Fruit fly (Drosophila melanogaster) whole organism, adult: ENCODE measurements around the gene CG9926.
A peak's percentile ranks its signal among the peaks of the same experiment; 100 is the strongest.

Experiments used
- CG11617 ChIP-seq: fragments of 200-800 bp; sonication (Bioruptor generic); optimal IDR thresholded peaks from 2 replicates; lab custom pipeline; 2017; ENCODE audit warnings: mild to moderate bottlenecking, missing biosample characterization, missing genetic modification reagents, missing genetic modification characterization
- CG12768 ChIP-seq: fragments of 200-800 bp; sonication (Bioruptor generic); optimal IDR thresholded peaks from 2 replicates; lab custom pipeline; 2017; ENCODE audit warnings: missing biosample characterization, missing genetic modification characterization, mild to moderate bottlenecking, moderate library complexity, missing genetic modification reagents
- CG14711 ChIP-seq: fragments of 200-800 bp; sonication (Bioruptor generic); optimal IDR thresholded peaks from 2 replicates; lab custom pipeline; 2018; ENCODE audit warnings: missing biosample characterization, mild to moderate bottlenecking, missing genetic modification characterization, moderate library complexity
- CG1620 ChIP-seq: fragments of 200-800 bp; sonication (Bioruptor generic); optimal IDR thresholded peaks from 2 replicates; lab custom pipeline; 2016; ENCODE audit warnings: missing biosample characterization, missing genetic modification characterization
- CG33017 ChIP-seq: fragments of 200-800 bp; sonication (Bioruptor generic); optimal IDR thresholded peaks from 2 replicates; lab custom pipeline; 2018; ENCODE audit warnings: missing biosample characterization, mild to moderate bottlenecking, missing genetic modification characterization, moderate library complexity
- CG5204 ChIP-seq: fragments of 200-800 bp; sonication (Bioruptor generic); optimal IDR thresholded peaks from 2 replicates; lab custom pipeline; 2016; ENCODE audit warnings: missing biosample characterization, missing genetic modification characterization
- CG7045 ChIP-seq: fragments of 200-800 bp; sonication (Bioruptor generic); optimal IDR thresholded peaks from 2 replicates; lab custom pipeline; 2017; ENCODE audit warnings: missing biosample characterization, mild to moderate bottlenecking, missing genetic modification characterization
- CG7101 ChIP-seq: fragments of 200-800 bp; sonication (Bioruptor generic); optimal IDR thresholded peaks from 2 replicates; lab custom pipeline; 2018; ENCODE audit warnings: missing biosample characterization, mild to moderate bottlenecking, missing genetic modification characterization, moderate library complexity
- Clk ChIP-seq: fragments of 200-800 bp; sonication (Bioruptor generic); optimal IDR thresholded peaks from 2 replicates; lab custom pipeline; 2017; ENCODE audit warnings: missing biosample characterization, missing genetic modification characterization
- Crg-1 ChIP-seq: fragments of 200-800 bp; sonication (Bioruptor generic); optimal IDR thresholded peaks from 2 replicates; lab custom pipeline; 2016; ENCODE audit warnings: missing biosample characterization, missing genetic modification characterization
- Hr96 ChIP-seq: fragments of 200-800 bp; sonication (Bioruptor generic); optimal IDR thresholded peaks from 2 replicates; lab custom pipeline; 2016; ENCODE audit warnings: missing biosample characterization, missing genetic modification characterization
- Mnt ChIP-seq: fragments of 200-800 bp; sonication (Bioruptor generic); optimal IDR thresholded peaks from 2 replicates; lab custom pipeline; 2016; ENCODE audit warnings: missing biosample characterization, mild to moderate bottlenecking, missing genetic modification characterization
- bab1 ChIP-seq: fragments of 200-800 bp; sonication (Bioruptor generic); optimal IDR thresholded peaks from 3 replicates; lab custom pipeline; 2019; ENCODE audit warnings: missing biosample characterization, mild to moderate bottlenecking, missing genetic modification characterization, moderate library complexity
- cic ChIP-seq: fragments of 200-800 bp; sonication (Bioruptor generic); optimal IDR thresholded peaks from 2 replicates; lab custom pipeline; 2017; ENCODE audit warnings: missing biosample characterization, mild to moderate bottlenecking, missing genetic modification characterization, moderate library complexity
- cnc ChIP-seq, 2 experiments: fragments of >200 bp; optimal IDR thresholded peaks; 2 replicates each; lab custom pipeline; 2017
- kay ChIP-seq: fragments of 200-800 bp; sonication (Bioruptor generic); peaks from one replicate; lab custom pipeline; 2016; ENCODE audit warnings: missing biosample characterization, missing genetic modification characterization, borderline replicate concordance
- ovo ChIP-seq: fragments of 200-800 bp; sonication (Bioruptor generic); optimal IDR thresholded peaks from 2 replicates; lab custom pipeline; 2016; ENCODE audit warnings: missing biosample characterization, missing genetic modification characterization
- pad ChIP-seq: fragments of 200-800 bp; sonication (Bioruptor generic); optimal IDR thresholded peaks from 3 replicates; lab custom pipeline; 2017; ENCODE audit warnings: missing biosample characterization, missing genetic modification characterization, mild to moderate bottlenecking, moderate library complexity, missing genetic modification reagents
- tj ChIP-seq: fragments of 200-800 bp; sonication (Bioruptor generic); optimal IDR thresholded peaks from 3 replicates; lab custom pipeline; 2017; ENCODE audit warnings: missing biosample characterization, mild to moderate bottlenecking, missing genetic modification characterization, moderate library complexity
- toe ChIP-seq: fragments of 200-800 bp; sonication (Bioruptor generic); optimal IDR thresholded peaks from 2 replicates; lab custom pipeline; 2016; ENCODE audit warnings: missing biosample characterization, missing genetic modification characterization

The CG9926 gene

dm6 chr3R:13990109-13990508, 39.2 kb upstream of the CG9926 start:
- TF ChIP-seq CG5204 (GFP tag; lab: Kevin White, UChicago) (no peak), CG1620 (no peak), toe (no peak), tj (GFP tag; lab: Kevin White, UChicago) (no peak), CG7045 (GFP tag; lab: Kevin White, UChicago) (no peak), kay (GFP tag; lab: Kevin White, UChicago) (no peak), cnc (optimal IDR thresholded peaks at IDR 0.05; lab: Kevin White, UChicago) (no peak)

- TF ChIP-seq CG5204 (GFP tag; lab: Kevin White, UChicago), result no peak
- TF ChIP-seq Mnt, result no peak
- TF ChIP-seq CG7045 (GFP tag; lab: Kevin White, UChicago), result no peak
- no peak for TF ChIP-seq ovo
- no peak for TF ChIP-seq CG14711
- no peak for TF ChIP-seq CG12768 (GFP tag; lab: Kevin White, UChicago)
- no peak for TF ChIP-seq Clk (GFP tag; lab: Kevin White, UChicago)
- no peak for TF ChIP-seq kay (GFP tag; lab: Kevin White, UChicago)
- no peak for TF ChIP-seq CG7101
- TF ChIP-seq bab1 (GFP tag; lab: Kevin White, UChicago), result no peak
- TF ChIP-seq cic, result no peak
Measured at dm6 chr3R:13989453-13989852, 38.5 kb upstream of the CG9926 start.

- TF ChIP-seq pad (GFP tag; lab: Kevin White, UChicago) (no peak), CG5204 (GFP tag; lab: Kevin White, UChicago) (no peak), CG7045 (GFP tag; lab: Kevin White, UChicago) (no peak), CG12768 (GFP tag; lab: Kevin White, UChicago) (no peak), CG11617 (GFP tag; lab: Kevin White, UChicago) (no peak), Clk (GFP tag; lab: Kevin White, UChicago) (no peak), kay (GFP tag; lab: Kevin White, UChicago) (no peak), bab1 (GFP tag; lab: Kevin White, UChicago) (no peak)
Measured at dm6 chr3R:13988923-13989436, 38.0 kb upstream of the CG9926 start.

dm6 chr3R:13986648-13987047, 35.7 kb upstream of the CG9926 start:
- TF ChIP-seq Mnt (no peak), kay (GFP tag; lab: Kevin White, UChicago) (peak; percentile 57)

DNA sequence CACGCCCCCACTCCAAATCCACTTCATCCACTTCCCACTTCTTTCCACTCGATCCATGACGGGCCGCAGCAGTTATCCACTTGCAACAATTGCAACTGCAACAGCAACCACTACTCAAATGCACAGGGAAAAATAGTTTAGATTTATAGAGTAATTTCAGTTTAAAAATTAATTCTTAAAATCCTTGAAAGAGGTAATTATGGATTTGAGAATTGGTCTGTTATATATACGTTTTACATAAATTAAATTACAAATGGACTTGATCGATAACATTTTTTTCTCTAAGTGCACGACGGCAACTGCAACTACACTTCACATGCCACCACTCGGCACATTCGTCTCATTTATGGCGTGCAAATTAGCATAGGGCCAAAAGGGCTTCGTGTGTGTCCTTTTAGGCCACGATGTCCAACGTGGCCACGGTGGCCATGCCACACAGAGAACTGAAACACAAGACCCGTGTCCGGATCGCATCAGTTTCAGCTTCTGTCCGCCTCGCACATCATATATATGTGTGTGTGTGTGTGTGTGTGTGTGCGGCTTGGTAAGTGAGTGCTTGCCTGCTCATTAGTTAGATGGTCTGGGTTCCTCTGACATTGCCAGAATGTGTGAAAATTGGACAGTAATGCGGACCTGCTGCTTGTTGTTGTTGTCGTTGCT, 34.1 kb upstream of the CG9926 start:
- TF ChIP-seq Hr96 (GFP tag; lab: Kevin White, UChicago) (no peak), CG7101 (peak; percentile 61), CG12768 (GFP tag; lab: Kevin White, UChicago) (peak; percentile 14), CG11617 (GFP tag; lab: Kevin White, UChicago) (no peak), CG33017 (tag; lab: Kevin White, UChicago) (peak; percentile 9), CG7045 (GFP tag; lab: Kevin White, UChicago) (peak; percentile 18), CG14711 (peak; percentile 23)

DNA sequence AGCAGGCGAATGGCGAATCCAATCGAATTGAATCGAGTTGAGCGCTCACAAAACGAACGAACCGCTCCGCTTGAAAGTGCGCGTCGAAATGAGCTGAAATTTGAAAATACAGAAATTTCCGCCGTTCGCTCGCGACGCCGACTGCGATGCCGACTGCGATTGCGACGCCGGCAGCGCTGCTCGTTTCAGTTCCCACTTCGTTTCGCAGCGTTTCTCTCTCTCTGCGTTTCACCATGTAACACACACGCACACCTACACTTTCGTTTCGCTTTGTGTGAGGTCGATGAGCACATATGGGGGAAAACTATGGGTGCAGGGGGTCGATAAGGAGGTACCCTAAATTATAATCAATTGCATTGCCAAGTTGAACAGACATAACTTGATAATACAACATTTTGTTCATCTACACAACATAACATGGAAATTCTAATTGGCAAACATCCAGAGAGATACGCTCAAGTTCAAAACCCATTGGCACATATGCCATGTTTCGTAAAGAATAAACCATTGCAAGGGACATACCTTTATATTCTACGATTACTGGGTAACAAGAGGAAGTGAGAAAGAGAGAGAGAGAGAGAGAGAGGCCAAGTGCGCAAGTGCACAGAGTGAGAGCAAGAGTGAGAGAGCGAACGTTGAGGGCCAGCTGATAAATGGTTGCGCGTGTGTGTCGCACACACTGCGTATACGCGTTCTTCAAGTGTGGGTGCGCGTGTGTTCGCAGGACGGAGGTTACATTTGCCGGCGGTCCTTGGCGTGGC, 32.5 kb upstream of the CG9926 start:
- TF ChIP-seq CG12768 (GFP tag; lab: Kevin White, UChicago) (peak; percentile 95), Hr96 (GFP tag; lab: Kevin White, UChicago) (peak; percentile 95), CG1620 (peak; percentile 78), CG11617 (GFP tag; lab: Kevin White, UChicago) (peak; percentile 94), toe (peak; percentile 91), Clk (GFP tag; lab: Kevin White, UChicago) (peak; percentile 91), bab1 (GFP tag; lab: Kevin White, UChicago) (peak; percentile 93), Mnt (peak; percentile 87), cic (peak; percentile 94), pad (GFP tag; lab: Kevin White, UChicago) (peak; percentile 84), CG7101 (peak; percentile 92), tj (GFP tag; lab: Kevin White, UChicago) (peak; percentile 79), CG14711 (peak; percentile 87), cnc (optimal IDR thresholded peaks at IDR 0.05; lab: Kevin White, UChicago) (no peak), ovo (peak; percentile 19), CG7045 (GFP tag; lab: Kevin White, UChicago) (peak; percentile 91), Crg-1 (peak; percentile 73), CG33017 (tag; lab: Kevin White, UChicago) (peak; percentile 91), CG5204 (GFP tag; lab: Kevin White, UChicago) (peak; percentile 91), kay (GFP tag; lab: Kevin White, UChicago) (no peak)
